Comparison of ENCODE assay signal across 5 fruit fly cellular contexts in genomic region chr3R:18168929-18169350, dm6.
TF ChIP-seq lines count a peak whose summit lies in the region.

No protein-coding gene starts in this region.

- TF ChIP-seq CTCF in whole organism, embryonic (GFP tag; optimal IDR thresholded peaks at IDR 0.05; lab: Kevin White, UChicago): no peak

TF ChIP-seq in whole organism, adult, 20 proteins besides CTCF, POLR2A, EP300 and RAD21:
- TF ChIP-seq CG5204 (GFP tag; optimal IDR thresholded peaks at IDR 0.05; lab: Kevin White, UChicago): no peak
- TF ChIP-seq CG7045 (GFP tag; optimal IDR thresholded peaks at IDR 0.05; lab: Kevin White, UChicago): peak; percentile 54
- TF ChIP-seq cic (GFP tag; optimal IDR thresholded peaks at IDR 0.05; lab: Kevin White, UChicago): peak; percentile 47
- TF ChIP-seq Hr96 (GFP tag; optimal IDR thresholded peaks at IDR 0.05; lab: Kevin White, UChicago): peak; percentile 6
- no peak for TF ChIP-seq CG14711 (tag; optimal IDR thresholded peaks at IDR 0.05; lab: Kevin White, UChicago)
- peak; percentile 42 for TF ChIP-seq CG33017 (tag; optimal IDR thresholded peaks at IDR 0.05; lab: Kevin White, UChicago)
- no peak for TF ChIP-seq tj (GFP tag; optimal IDR thresholded peaks at IDR 0.05; lab: Kevin White, UChicago)
- TF ChIP-seq CG12768 (GFP tag; optimal IDR thresholded peaks at IDR 0.05; lab: Kevin White, UChicago): peak; percentile 61
- peak; percentile 47 for TF ChIP-seq ovo (GFP tag; optimal IDR thresholded peaks at IDR 0.05; lab: Kevin White, UChicago)
TF ChIP-seq in whole organism, adult: peak in this region for 6.

TF ChIP-seq in whole organism, embryonic, 481 proteins besides CTCF, POLR2A, EP300 and RAD21 (continues in another document):
- TF ChIP-seq sob (GFP tag; IDR thresholded peaks at IDR 0.05; lab: Robert Waterston, UW) (no peak), CG18011 (GFP tag; optimal IDR thresholded peaks at IDR 0.05; lab: Kevin White, UChicago) (no peak), NfI (GFP tag; optimal IDR thresholded peaks at IDR 0.05; lab: Kevin White, UChicago) (no peak), MESR4 (GFP tag; optimal IDR thresholded peaks at IDR 0.05; lab: Kevin White, UChicago) (no peak), HHEX (GFP tag; optimal IDR thresholded peaks at IDR 0.05; lab: Kevin White, UChicago) (no peak), pb (GFP tag; optimal IDR thresholded peaks at IDR 0.05; lab: Kevin White, UChicago) (no peak), pan (optimal IDR thresholded peaks at IDR 0.05; lab: Kevin White, UChicago) (no peak), pan (GFP tag; optimal IDR thresholded peaks at IDR 0.05 in 1 of 2, IDR thresholded peaks at IDR 0.05 in 1 of 2) (peak in 1 of 2 experiments; percentile 7), D19A (tag; optimal IDR thresholded peaks at IDR 0.05; lab: Kevin White, UChicago) (peak; percentile 14), CG12299 (tag; optimal IDR thresholded peaks at IDR 0.05; lab: Kevin White, UChicago) (no peak), Hmx (GFP tag; optimal IDR thresholded peaks at IDR 0.05; lab: Kevin White, UChicago) (no peak), Rx (GFP tag; IDR thresholded peaks at IDR 0.05; lab: Robert Waterston, UW) (no peak), CG3281 (GFP tag; optimal IDR thresholded peaks at IDR 0.05; lab: Kevin White, UChicago) (no peak), Hr78 (GFP tag; optimal IDR thresholded peaks at IDR 0.05; lab: Kevin White, UChicago) (no peak), CG10274 (GFP tag; optimal IDR thresholded peaks at IDR 0.05; lab: Kevin White, UChicago) (no peak), eyg (GFP tag; optimal IDR thresholded peaks at IDR 0.05; lab: Kevin White, UChicago) (no peak), CG12391 (tag; optimal IDR thresholded peaks at IDR 0.05; lab: Kevin White, UChicago) (peak; percentile 4), h (optimal IDR thresholded peaks at IDR 0.05; lab: Kevin White, UChicago) (no peak), Nf-YA (GFP tag; IDR thresholded peaks at IDR 0.05; lab: Robert Waterston, UW) (no peak), tin (GFP tag; optimal IDR thresholded peaks at IDR 0.05; lab: Kevin White, UChicago) (no peak), klu (GFP tag; IDR thresholded peaks at IDR 0.05; lab: Robert Waterston, UW) (no peak), mld (GFP tag; IDR thresholded peaks at IDR 0.05; lab: Robert Waterston, UW; ENCODE audit: partially characterized antibody) (no peak)

TF ChIP-seq in whole organism, prepupa, 60 proteins besides CTCF, POLR2A, EP300 and RAD21 (continues in another document):
- TF ChIP-seq CG6276 (GFP tag; optimal IDR thresholded peaks at IDR 0.05; lab: Kevin White, UChicago) (peak; percentile 52), CG15336 (GFP tag; IDR thresholded peaks at IDR 0.05; lab: Robert Waterston, UW) (no peak; the same call in 1 of the 2 replicates), CG8119 (GFP tag; IDR thresholded peaks at IDR 0.05; lab: Robert Waterston, UW) (0 out of 3 replicates have a peak, but pooled peaks have one; percentile 42), Met (GFP tag; optimal IDR thresholded peaks at IDR 0.05; lab: Kevin White, UChicago) (peak; percentile 41), CG16779 (tag; optimal IDR thresholded peaks at IDR 0.05; lab: Kevin White, UChicago) (no peak), CG11902 (GFP tag; optimal IDR thresholded peaks at IDR 0.05; lab: Kevin White, UChicago) (no peak), CG1621 (tag; optimal IDR thresholded peaks at IDR 0.05; lab: Kevin White, UChicago) (peak; percentile 22), svp (GFP tag; lab: Kevin White, UChicago) (peak; percentile 71), eg (GFP tag; IDR thresholded peaks at IDR 0.05; lab: Robert Waterston, UW) (no peak), ss (GFP tag; optimal IDR thresholded peaks at IDR 0.05; lab: Kevin White, UChicago) (peak in 1 of 2 experiments; percentile 14), fd59A (GFP tag; optimal IDR thresholded peaks at IDR 0.05; lab: Kevin White, UChicago) (no peak), Eip75B (GFP tag; optimal IDR thresholded peaks at IDR 0.05; lab: Kevin White, UChicago) (peak; percentile 45), Smox (GFP tag; optimal IDR thresholded peaks at IDR 0.05; lab: Kevin White, UChicago) (peak; percentile 34), esn (GFP tag; optimal IDR thresholded peaks at IDR 0.05; lab: Kevin White, UChicago) (peak; percentile 31), spab (GFP tag; optimal IDR thresholded peaks at IDR 0.05; lab: Kevin White, UChicago) (no peak), Sox14 (GFP tag; optimal IDR thresholded peaks at IDR 0.05; lab: Kevin White, UChicago) (peak; percentile 65), pdm3 (GFP tag; optimal IDR thresholded peaks at IDR 0.05; lab: Kevin White, UChicago) (peak; percentile 29), net (GFP tag; optimal IDR thresholded peaks at IDR 0.05; lab: Kevin White, UChicago) (peak; percentile 2), CG7368 (GFP tag; optimal IDR thresholded peaks at IDR 0.05; lab: Kevin White, UChicago) (no peak), CG3919 (GFP tag; optimal IDR thresholded peaks at IDR 0.05; lab: Kevin White, UChicago) (peak; percentile 45), CG8319 (GFP tag; optimal IDR thresholded peaks at IDR 0.05; lab: Kevin White, UChicago) (no peak), CG4318 (GFP tag; optimal IDR thresholded peaks at IDR 0.05; lab: Kevin White, UChicago) (no peak)

TF ChIP-seq in whole organism, pupa, 21 proteins besides CTCF, POLR2A, EP300 and RAD21:
- TF ChIP-seq CG8159 (tag; optimal IDR thresholded peaks at IDR 0.05; lab: Kevin White, UChicago): peak; percentile 48
- TF ChIP-seq Pif1B (GFP tag; optimal IDR thresholded peaks at IDR 0.05; lab: Kevin White, UChicago): peak; percentile 31
- no peak for TF ChIP-seq CG32121 (GFP tag; IDR thresholded peaks at IDR 0.05; lab: Robert Waterston, UW)
- no peak for TF ChIP-seq CG10348 (GFP tag; IDR thresholded peaks at IDR 0.05; lab: Robert Waterston, UW)
- TF ChIP-seq CG14655 (GFP tag; optimal IDR thresholded peaks at IDR 0.05; lab: Kevin White, UChicago): peak; percentile 65
- TF ChIP-seq Ets98B (GFP tag; IDR thresholded peaks at IDR 0.05; lab: Robert Waterston, UW): no peak
- TF ChIP-seq CG4496 (GFP tag; IDR thresholded peaks at IDR 0.05; lab: Robert Waterston, UW): no peak
- TF ChIP-seq Snoo (tag; optimal IDR thresholded peaks at IDR 0.05; lab: Kevin White, UChicago): peak; percentile 21
- no peak for TF ChIP-seq CG12605 (GFP tag; IDR thresholded peaks at IDR 0.05; lab: Robert Waterston, UW)
- no peak for TF ChIP-seq fd96Ca (GFP tag; IDR thresholded peaks at IDR 0.05; lab: Robert Waterston, UW)
- TF ChIP-seq rn (GFP tag; IDR thresholded peaks at IDR 0.05; lab: Robert Waterston, UW): no peak
- TF ChIP-seq CG17806 (tag; optimal IDR thresholded peaks at IDR 0.05; lab: Kevin White, UChicago): peak; percentile 20
- peak; percentile 49 for TF ChIP-seq CG8301 (tag; optimal IDR thresholded peaks at IDR 0.05; lab: Kevin White, UChicago)
- TF ChIP-seq CG34367 (tag; optimal IDR thresholded peaks at IDR 0.05; lab: Kevin White, UChicago): no peak
- no peak for TF ChIP-seq EcR (GFP tag; optimal IDR thresholded peaks at IDR 0.05; lab: Kevin White, UChicago)
- peak; percentile 1 for TF ChIP-seq CG9948 (tag; optimal IDR thresholded peaks at IDR 0.05; lab: Kevin White, UChicago)
TF ChIP-seq in whole organism, pupa: peak in this region for 7.

TF ChIP-seq in whole organism, wandering third instar larva, 38 proteins besides CTCF, POLR2A, EP300 and RAD21:
- TF ChIP-seq Myc (optimal IDR thresholded peaks at IDR 0.05; lab: Kevin White, UChicago) (no peak), fru (GFP tag; optimal IDR thresholded peaks at IDR 0.05; lab: Kevin White, UChicago) (peak; percentile 25), rgr (GFP tag; optimal IDR thresholded peaks at IDR 0.05; lab: Kevin White, UChicago) (peak; percentile 29), Hnf4 (GFP tag; optimal IDR thresholded peaks at IDR 0.05; lab: Kevin White, UChicago) (peak; percentile 44), foxo (GFP tag; optimal IDR thresholded peaks at IDR 0.05; lab: Kevin White, UChicago) (peak in 1 of 2 experiments; percentile 50), HLH106 (tag; optimal IDR thresholded peaks at IDR 0.05; lab: Kevin White, UChicago) (peak; percentile 25), h (GFP tag; optimal IDR thresholded peaks at IDR 0.05; lab: Kevin White, UChicago) (peak; percentile 19), Hr78 (GFP tag; optimal IDR thresholded peaks at IDR 0.05; lab: Kevin White, UChicago) (no peak), Dfd (GFP tag; optimal IDR thresholded peaks at IDR 0.05; lab: Kevin White, UChicago) (no peak), ey (GFP tag; optimal IDR thresholded peaks at IDR 0.05; lab: Kevin White, UChicago) (peak; percentile 33)
TF ChIP-seq in whole organism, wandering third instar larva: peak in this region for 7.
